Fruit fly (Drosophila melanogaster) whole organism, embryonic: ENCODE data around the gene CG10597.

Source experiments
- Antp ChIP-seq: fragments of 200-800 bp; sonication (Bioruptor generic); optimal IDR thresholded peaks from 3 replicates; lab custom pipeline; 2016; ENCODE audit warnings: missing biosample characterization, missing genetic modification characterization
- Atf6 ChIP-seq: fragments of 200-800 bp; sonication (Bioruptor generic); IDR thresholded peaks from 2 replicates; pipeline ENCODE4 v1.3.6; 2022; ENCODE audit warnings: missing biosample characterization, missing genetic modification characterization
- Blimp-1 ChIP-seq: fragments of 200-800 bp; sonication (Bioruptor generic); optimal IDR thresholded peaks from 3 replicates; lab custom pipeline; 2018; ENCODE audit warnings: missing biosample characterization, missing genetic modification characterization, mild to moderate bottlenecking, moderate library complexity, missing genetic modification reagents
- CG10979 ChIP-seq: fragments of 200-800 bp; sonication (Bioruptor generic); optimal IDR thresholded peaks from 2 replicates; lab custom pipeline; 2018; ENCODE audit warnings: missing biosample characterization, mild to moderate bottlenecking, missing genetic modification characterization, moderate library complexity
- CG12391 ChIP-seq: fragments of 200-800 bp; sonication (Bioruptor generic); optimal IDR thresholded peaks from 3 replicates; lab custom pipeline; 2018; ENCODE audit warnings: missing biosample characterization, mild to moderate bottlenecking, missing genetic modification characterization, moderate library complexity
- CG13123 ChIP-seq: fragments of 200-800 bp; sonication (Bioruptor generic); optimal IDR thresholded peaks from 2 replicates; lab custom pipeline; 2016; ENCODE audit warnings: missing biosample characterization, missing genetic modification characterization
- CG13287 ChIP-seq: fragments of 200-800 bp; sonication (Bioruptor generic); IDR thresholded peaks from 2 replicates; pipeline ENCODE4 v1.3.6; 2022; ENCODE audit warnings: missing biosample characterization, missing genetic modification characterization; ENCODE audit not compliant: partially characterized antibody
- CG13424 ChIP-seq: fragments of 200-800 bp; sonication (Bioruptor generic); optimal IDR thresholded peaks from 2 replicates; lab custom pipeline; 2019; ENCODE audit warnings: missing biosample characterization, mild to moderate bottlenecking, missing genetic modification characterization, moderate library complexity
- CG14710 ChIP-seq: fragments of 200-800 bp; sonication (Bioruptor generic); optimal IDR thresholded peaks from 3 replicates; lab custom pipeline; 2019; ENCODE audit warnings: missing biosample characterization, mild to moderate bottlenecking, missing genetic modification characterization, moderate library complexity
- CG18262 ChIP-seq: fragments of 200-800 bp; optimal IDR thresholded peaks from 3 replicates; lab custom pipeline; 2019; ENCODE audit warnings: missing biosample characterization, mild to moderate bottlenecking, missing genetic modification characterization, moderate library complexity
- CG18599 ChIP-seq: fragments of 200-800 bp; sonication (Bioruptor generic); optimal IDR thresholded peaks from 3 replicates; lab custom pipeline; 2017; ENCODE audit warnings: missing biosample characterization, missing genetic modification characterization, mild to moderate bottlenecking, moderate library complexity, missing genetic modification reagents
- CG2116 ChIP-seq: fragments of 200-800 bp; sonication (Bioruptor generic); optimal IDR thresholded peaks from 3 replicates; lab custom pipeline; 2018; ENCODE audit warnings: missing biosample characterization, mild to moderate bottlenecking, missing genetic modification characterization
- CG30403 ChIP-seq: fragments of 200-800 bp; sonication (Bioruptor generic); optimal IDR thresholded peaks from 3 replicates; lab custom pipeline; 2016; ENCODE audit warnings: missing biosample characterization, missing genetic modification characterization
- CG6175 ChIP-seq: fragments of 200-800 bp; sonication (Bioruptor generic); IDR thresholded peaks from 3 replicates; pipeline ENCODE4 v1.3.6; 2022; ENCODE audit warnings: missing biosample characterization, missing genetic modification characterization
- CG7556 ChIP-seq: fragments of 200-800 bp; sonication (Bioruptor generic); optimal IDR thresholded peaks from 2 replicates; lab custom pipeline; 2017; ENCODE audit warnings: missing biosample characterization, mild to moderate bottlenecking, missing genetic modification characterization
- CG8290 ChIP-seq, 3 experiments: fragments of 200-800 bp; sonication (Bioruptor generic); optimal IDR thresholded peaks; 2 replicates each; lab custom pipeline; 2016 to 2019; ENCODE audit warnings: missing biosample characterization in 3 of 3, missing genetic modification characterization in 3 of 3, mild to moderate bottlenecking in 2 of 3, moderate library complexity in 1 of 3
- Dip2 ChIP-seq: fragments of 200-800 bp; sonication (Bioruptor generic); IDR thresholded peaks from 2 replicates; pipeline ENCODE4 v1.3.6; 2022; ENCODE audit warnings: missing biosample characterization, missing genetic modification characterization
- Drgx ChIP-seq: fragments of 200-800 bp; sonication (Bioruptor generic); IDR thresholded peaks from 2 replicates; pipeline ENCODE4 v1.3.6; 2022; ENCODE audit warnings: missing biosample characterization, missing genetic modification characterization
- Eip74EF ChIP-seq, 2 experiments: fragments of 200-800 bp in 1 of 2; fragments of >200 bp in 1 of 2; sonication (Bioruptor generic) in 1 of 2; optimal IDR thresholded peaks; 2 replicates each; lab custom pipeline; 2017 to 2019; ENCODE audit warnings: missing biosample characterization in 2 of 2, missing genetic modification characterization in 2 of 2, mild to moderate bottlenecking in 1 of 2, moderate library complexity in 1 of 2
- Ets65A ChIP-seq: fragments of 200-800 bp; sonication (Bioruptor generic); peaks from one replicate; lab custom pipeline; 2016; ENCODE audit warnings: missing biosample characterization, missing genetic modification characterization
- HLHmδ ChIP-seq: fragments of 200-800 bp; sonication (Bioruptor generic); optimal IDR thresholded peaks from 2 replicates; lab custom pipeline; 2018; ENCODE audit warnings: missing biosample characterization, mild to moderate bottlenecking, missing genetic modification characterization, moderate library complexity
- Mad ChIP-seq: fragments of 200-800 bp; sonication (Bioruptor generic); optimal IDR thresholded peaks from 2 replicates; lab custom pipeline; 2016; ENCODE audit warnings: missing biosample characterization, missing genetic modification characterization
- PHDP ChIP-seq: fragments of 200-800 bp; sonication (Bioruptor generic); optimal IDR thresholded peaks from 3 replicates; lab custom pipeline; 2018; ENCODE audit warnings: missing biosample characterization, mild to moderate bottlenecking, missing genetic modification characterization, moderate library complexity
- Ravus ChIP-seq: fragments of 200-800 bp; sonication (Bioruptor generic); IDR thresholded peaks from 2 replicates; pipeline ENCODE4 v1.3.6; 2022; ENCODE audit warnings: missing biosample characterization, missing genetic modification characterization
- Trl ChIP-seq, 3 experiments: fragments of >200 bp in 2 of 3; fragments of 200-800 bp in 1 of 3; sonication (Bioruptor generic) in 1 of 3; optimal IDR thresholded peaks; 2 replicates in 1 of 3; 3 replicates in 2 of 3; lab custom pipeline; 2016 to 2017; ENCODE audit warnings: missing biosample characterization in 1 of 3, missing genetic modification characterization in 1 of 3
- ac ChIP-seq: fragments of 200-800 bp; sonication (Bioruptor generic); optimal IDR thresholded peaks from 3 replicates; lab custom pipeline; 2017; ENCODE audit warnings: missing biosample characterization, mild to moderate bottlenecking, missing genetic modification characterization
- ap ChIP-seq: fragments of 200-800 bp; sonication (Bioruptor generic); IDR thresholded peaks from 2 replicates; pipeline ENCODE4 v1.3.6; 2022; ENCODE audit warnings: missing biosample characterization, missing genetic modification characterization
- az2 ChIP-seq: fragments of 200-800 bp; sonication (Bioruptor generic); optimal IDR thresholded peaks from 3 replicates; lab custom pipeline; 2016; ENCODE audit warnings: missing biosample characterization, missing genetic modification characterization
- bigmax ChIP-seq: fragments of 200-800 bp; sonication (Bioruptor generic); optimal IDR thresholded peaks from 2 replicates; lab custom pipeline; 2018; ENCODE audit warnings: missing biosample characterization, mild to moderate bottlenecking, missing genetic modification characterization
- cas ChIP-seq: fragments of 200-800 bp; sonication (Bioruptor generic); IDR thresholded peaks from 2 replicates; pipeline ENCODE4 v1.3.6; 2022; ENCODE audit warnings: missing biosample characterization, missing genetic modification characterization
- dmrt99B ChIP-seq: fragments of 200-800 bp; sonication (Bioruptor generic); optimal IDR thresholded peaks from 2 replicates; lab custom pipeline; 2018; ENCODE audit warnings: missing biosample characterization, mild to moderate bottlenecking, missing genetic modification characterization, moderate library complexity
- dysf ChIP-seq: fragments of 200-800 bp; sonication (Bioruptor generic); IDR thresholded peaks from 3 replicates; pipeline ENCODE4 v1.3.6; 2022; ENCODE audit warnings: missing biosample characterization, missing genetic modification characterization
- jumu ChIP-seq: fragments of 200-800 bp; sonication (Bioruptor generic); optimal IDR thresholded peaks from 3 replicates; lab custom pipeline; 2016; ENCODE audit warnings: missing biosample characterization, missing genetic modification characterization
- kay ChIP-seq: fragments of 200-800 bp; sonication (Bioruptor generic); optimal IDR thresholded peaks from 2 replicates; lab custom pipeline; 2016; ENCODE audit warnings: missing biosample characterization, missing genetic modification characterization
- lilli ChIP-seq: fragments of 200-800 bp; sonication (Bioruptor generic); optimal IDR thresholded peaks from 3 replicates; lab custom pipeline; 2016; ENCODE audit warnings: missing biosample characterization, missing genetic modification characterization
- luna ChIP-seq: fragments of 200-800 bp; sonication (Bioruptor generic); optimal IDR thresholded peaks from 2 replicates; lab custom pipeline; 2016; ENCODE audit warnings: missing biosample characterization, missing genetic modification characterization
- oc ChIP-seq: fragments of 200-800 bp; sonication (Bioruptor generic); optimal IDR thresholded peaks from 2 replicates; lab custom pipeline; 2018; ENCODE audit warnings: missing biosample characterization, mild to moderate bottlenecking, missing genetic modification characterization, moderate library complexity
- pita ChIP-seq: fragments of 200-800 bp; sonication (Bioruptor generic); optimal IDR thresholded peaks from 2 replicates; lab custom pipeline; 2017; ENCODE audit warnings: missing biosample characterization, mild to moderate bottlenecking, missing genetic modification characterization
- sr ChIP-seq: fragments of 200-800 bp; sonication (Bioruptor generic); IDR thresholded peaks from 3 replicates; pipeline ENCODE4 v1.3.6; 2022; ENCODE audit warnings: missing biosample characterization, missing genetic modification characterization
- ttk ChIP-seq: fragments of 200-800 bp; sonication (Bioruptor generic); IDR thresholded peaks from 2 replicates; pipeline ENCODE4 v2.1.2; 2022; ENCODE audit warnings: missing biosample characterization, missing genetic modification characterization
- twi ChIP-seq: fragments of 200-800 bp; optimal IDR thresholded peaks from 2 replicates; lab custom pipeline; 2019; ENCODE audit warnings: missing biosample characterization, mild to moderate bottlenecking, missing genetic modification characterization, moderate library complexity
- unpg ChIP-seq: fragments of 200-800 bp; sonication (Bioruptor generic); optimal IDR thresholded peaks from 3 replicates; lab custom pipeline; 2018; ENCODE audit warnings: missing biosample characterization, mild to moderate bottlenecking, missing genetic modification characterization, moderate library complexity
- vfl ChIP-seq: fragments of 200-800 bp; sonication (Bioruptor generic); optimal IDR thresholded peaks from 2 replicates; lab custom pipeline; 2016; ENCODE audit warnings: missing biosample characterization, missing genetic modification characterization
- yki ChIP-seq: fragments of >200 bp; optimal IDR thresholded peaks from 3 replicates; lab custom pipeline; 2018
- zf30C ChIP-seq: fragments of 200-800 bp; sonication (Bioruptor generic); optimal IDR thresholded peaks from 3 replicates; lab custom pipeline; 2018; ENCODE audit warnings: missing biosample characterization, mild to moderate bottlenecking, missing genetic modification characterization

The CG10597 gene

DNA sequence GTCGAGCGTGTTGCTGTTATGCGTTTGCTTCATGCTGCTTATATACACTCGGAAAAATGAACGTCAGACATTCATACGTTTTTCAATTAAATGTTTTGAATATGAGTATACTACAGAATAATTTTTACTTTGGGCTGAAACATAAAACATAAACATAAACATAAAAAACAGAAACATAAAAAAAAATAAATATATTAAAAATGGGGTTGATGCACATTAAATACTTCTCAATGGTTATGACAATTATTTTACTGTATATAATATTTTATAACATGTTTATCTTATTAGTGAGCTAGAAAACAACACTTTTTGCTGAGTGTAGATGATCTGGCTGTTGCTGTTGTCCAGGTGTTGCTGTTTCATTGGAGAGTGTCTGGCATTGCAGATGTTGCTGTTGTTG, 6.6 kb upstream of the CG10597 start (continued):
- no peak for TF ChIP-seq CG30403
- TF ChIP-seq ac (GFP tag; lab: Kevin White, UChicago) = no peak
- peak; percentile 35 for TF ChIP-seq CG12391
- TF ChIP-seq cas (GFP tag; lab: Robert Waterston, UW) = no peak
- TF ChIP-seq PHDP (tag; lab: Kevin White, UChicago) = peak; percentile 18
- peak; percentile 20 for TF ChIP-seq CG13424 (tag; lab: Kevin White, UChicago)
- TF ChIP-seq CG10979 = peak; percentile 42
- no peak for TF ChIP-seq kay (GFP tag; lab: Kevin White, UChicago)
- TF ChIP-seq bigmax (GFP tag; lab: Kevin White, UChicago) = no peak
- TF ChIP-seq dmrt99B (tag; lab: Kevin White, UChicago) = peak; percentile 67
- TF ChIP-seq Trl (optimal IDR thresholded peaks at IDR 0.05; lab: Kevin White, UChicago) = no peak
- no peak for TF ChIP-seq Trl (GFP tag; optimal IDR thresholded peaks at IDR 0.05; lab: Kevin White, UChicago)
- TF ChIP-seq az2 (GFP tag; lab: Kevin White, UChicago) = peak; percentile 27
- TF ChIP-seq dysf (GFP tag; lab: Robert Waterston, UW) = 0 out of 3 replicates have a peak, but pooled peaks have one; percentile 5
- TF ChIP-seq ap = no peak
- peak in 1 of 2 experiments; percentile 21 for TF ChIP-seq Eip74EF (GFP tag; optimal IDR thresholded peaks at IDR 0.05; lab: Kevin White, UChicago)
- no peak for TF ChIP-seq yki (lab: Kevin White, UChicago)
- no peak for TF ChIP-seq ttk
- peak; percentile 65 for TF ChIP-seq Drgx (GFP tag; lab: Robert Waterston, UW)
- no peak for TF ChIP-seq CG2116 (GFP tag; lab: Kevin White, UChicago)
- peak; percentile 41 for TF ChIP-seq CG18262
- TF ChIP-seq HLHmδ (GFP tag; lab: Kevin White, UChicago) = no peak
- peak; percentile 14 for TF ChIP-seq CG14710 (tag; lab: Kevin White, UChicago)

dm6 chrX:17236468-17236867, 5.6 kb upstream of the CG10597 start:
- TF ChIP-seq Blimp-1 (GFP tag; lab: Kevin White, UChicago) = peak; percentile 68
- TF ChIP-seq twi (tag; lab: Kevin White, UChicago) = no peak
- peak; percentile 90 for TF ChIP-seq oc
- TF ChIP-seq sr (GFP tag; lab: Robert Waterston, UW) = no peak
- no peak for TF ChIP-seq ac (GFP tag; lab: Kevin White, UChicago)

DNA sequence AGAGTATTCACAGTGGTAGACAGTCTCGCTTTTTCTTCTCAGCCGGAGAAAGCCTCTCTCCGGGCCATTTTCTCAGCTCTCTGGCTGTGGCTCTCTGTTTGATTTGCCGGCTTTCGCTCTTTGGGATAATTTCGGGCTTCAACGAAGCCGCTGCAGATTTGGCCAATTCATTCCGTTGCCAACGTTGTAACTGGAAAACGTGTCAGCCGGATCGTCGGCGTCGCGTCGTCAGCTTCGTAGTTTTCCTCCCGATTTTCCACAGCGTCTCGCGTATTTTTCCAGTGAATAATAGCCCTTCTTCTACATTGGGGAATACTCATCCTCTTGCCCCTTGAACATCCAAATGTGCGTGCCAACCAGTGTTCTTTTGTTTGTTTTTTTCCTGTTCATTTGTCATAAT, 1.8 kb upstream of the CG10597 start, which contains the start of gene f:
Gene f (plus strand): TSS at position 301 of the 400 bp plus-strand sequence.
- peak in 1 of 2 experiments; percentile 28 for TF ChIP-seq Trl (optimal IDR thresholded peaks at IDR 0.05; lab: Kevin White, UChicago)
- TF ChIP-seq Trl (GFP tag; optimal IDR thresholded peaks at IDR 0.05; lab: Kevin White, UChicago) = no peak
- no peak for TF ChIP-seq CG18599 (GFP tag; lab: Kevin White, UChicago)

dm6 chrX:17229475-17230169, 1.2 kb downstream of the CG10597 start:
- TF ChIP-seq Mad (GFP tag; lab: Kevin White, UChicago) (peak; percentile 29), jumu (GFP tag; lab: Kevin White, UChicago) (peak; percentile 38), Atf6 (GFP tag; lab: Robert Waterston, UW) (no peak), vfl (GFP tag; lab: Kevin White, UChicago) (peak; percentile 0), CG7556 (GFP tag; lab: Kevin White, UChicago) (peak; percentile 2), Ravus (GFP tag; lab: Robert Waterston, UW) (no peak), Antp (GFP tag; lab: Kevin White, UChicago) (peak; percentile 42), CG13287 (GFP tag; lab: Robert Waterston, UW) (no peak), CG6175 (GFP tag; lab: Robert Waterston, UW) (no peak), Ets65A (GFP tag; lab: Kevin White, UChicago) (peak; percentile 15), unpg (GFP tag; lab: Kevin White, UChicago) (peak; percentile 53), pita (GFP tag; lab: Kevin White, UChicago) (peak; percentile 16), Dip2 (GFP tag; lab: Robert Waterston, UW) (peak; percentile 80), zf30C (peak; percentile 16), lilli (GFP tag; lab: Kevin White, UChicago) (peak; percentile 42), luna (GFP tag; lab: Kevin White, UChicago) (no peak), CG13123 (GFP tag; lab: Kevin White, UChicago) (no peak), CG8290 (GFP tag; optimal IDR thresholded peaks at IDR 0.05; lab: Kevin White, UChicago) (no peak), CG8290 (tag; optimal IDR thresholded peaks at IDR 0.05; lab: Kevin White, UChicago) (peak in 1 of 2 experiments; percentile 39)
